Fruit fly (Drosophila melanogaster) whole organism, embryonic: ENCODE measurements around the gene Adat1.

Experiments
- BEAF-32 ChIP-seq: fragments of 200-800 bp; sonication (Bioruptor generic); optimal IDR thresholded peaks from 3 replicates; lab custom pipeline; 2017; ENCODE audit warnings: missing biosample characterization, missing genetic modification characterization, mild to moderate bottlenecking, moderate library complexity, missing genetic modification reagents
- CG11093 ChIP-seq: fragments of 200-800 bp; sonication (Bioruptor generic); IDR thresholded peaks from 3 replicates; pipeline ENCODE4 v1.3.6; 2022; ENCODE audit warnings: missing biosample characterization, missing genetic modification characterization
- CG13287 ChIP-seq: fragments of 200-800 bp; sonication (Bioruptor generic); IDR thresholded peaks from 2 replicates; pipeline ENCODE4 v1.3.6; 2022; ENCODE audit warnings: missing biosample characterization, missing genetic modification characterization; ENCODE audit not compliant: partially characterized antibody
- CG13424 ChIP-seq: fragments of 200-800 bp; sonication (Bioruptor generic); optimal IDR thresholded peaks from 2 replicates; lab custom pipeline; 2019; ENCODE audit warnings: missing biosample characterization, mild to moderate bottlenecking, missing genetic modification characterization, moderate library complexity
- CG14441 ChIP-seq: fragments of 200-800 bp; sonication (Bioruptor generic); IDR thresholded peaks from 2 replicates; pipeline ENCODE4 v1.3.6; 2022; ENCODE audit warnings: missing biosample characterization, missing genetic modification characterization
- CG14710 ChIP-seq: fragments of 200-800 bp; sonication (Bioruptor generic); optimal IDR thresholded peaks from 3 replicates; lab custom pipeline; 2019; ENCODE audit warnings: missing biosample characterization, mild to moderate bottlenecking, missing genetic modification characterization, moderate library complexity
- CG15514 ChIP-seq: fragments of 200-800 bp; sonication (Bioruptor generic); optimal IDR thresholded peaks from 3 replicates; lab custom pipeline; 2017; ENCODE audit warnings: missing biosample characterization, missing genetic modification characterization, mild to moderate bottlenecking, moderate library complexity, missing genetic modification reagents
- CG1602 ChIP-seq: fragments of 200-800 bp; sonication (Bioruptor generic); optimal IDR thresholded peaks from 3 replicates; lab custom pipeline; 2016; ENCODE audit warnings: missing biosample characterization, missing genetic modification characterization
- CG17802 ChIP-seq: fragments of 200-800 bp; sonication (Bioruptor generic); optimal IDR thresholded peaks from 2 replicates; lab custom pipeline; 2018; ENCODE audit warnings: missing biosample characterization, mild to moderate bottlenecking, missing genetic modification characterization, moderate library complexity
- CG2712 ChIP-seq: fragments of 200-800 bp; optimal IDR thresholded peaks from 3 replicates; lab custom pipeline; 2019; ENCODE audit warnings: missing biosample characterization, mild to moderate bottlenecking, missing genetic modification characterization, moderate library complexity
- CG30431 ChIP-seq: fragments of 200-800 bp; sonication (Bioruptor generic); optimal IDR thresholded peaks from 2 replicates; lab custom pipeline; 2017; ENCODE audit warnings: missing biosample characterization, missing genetic modification characterization
- CG31365 ChIP-seq: fragments of 200-800 bp; sonication (Bioruptor generic); optimal IDR thresholded peaks from 2 replicates; lab custom pipeline; 2018; ENCODE audit warnings: missing biosample characterization, mild to moderate bottlenecking, missing genetic modification characterization
- CG31388 ChIP-seq: fragments of 200-800 bp; sonication (Bioruptor generic); optimal IDR thresholded peaks from 2 replicates; lab custom pipeline; 2016; ENCODE audit warnings: missing biosample characterization, missing genetic modification characterization
- CG32532 ChIP-seq: fragments of 200-800 bp; sonication (Bioruptor generic); IDR thresholded peaks from 2 replicates; pipeline ENCODE4 v1.3.6; 2022; ENCODE audit warnings: missing biosample characterization, missing genetic modification characterization
- CG34376 ChIP-seq: fragments of 200-800 bp; sonication (Bioruptor generic); optimal IDR thresholded peaks from 2 replicates; lab custom pipeline; 2018; ENCODE audit warnings: missing biosample characterization, mild to moderate bottlenecking, missing genetic modification characterization
- CG6791 ChIP-seq: fragments of 200-800 bp; sonication (Bioruptor generic); IDR thresholded peaks from 3 replicates; pipeline ENCODE4 v1.3.6; 2022; ENCODE audit warnings: missing biosample characterization, missing genetic modification characterization; ENCODE audit not compliant: partially characterized antibody
- CG6854 ChIP-seq: fragments of 200-800 bp; sonication (Bioruptor generic); optimal IDR thresholded peaks from 3 replicates; lab custom pipeline; 2017; ENCODE audit warnings: missing biosample characterization, mild to moderate bottlenecking, missing genetic modification characterization
- CG7963 ChIP-seq: fragments of 200-800 bp; sonication (Bioruptor generic); IDR thresholded peaks from 3 replicates; pipeline ENCODE4 v1.3.6; 2022; ENCODE audit warnings: missing biosample characterization, missing genetic modification characterization; ENCODE audit not compliant: partially characterized antibody
- CG8359 ChIP-seq: fragments of 200-800 bp; sonication (Bioruptor generic); optimal IDR thresholded peaks from 2 replicates; lab custom pipeline; 2017; ENCODE audit warnings: missing biosample characterization, mild to moderate bottlenecking, missing genetic modification characterization, borderline replicate concordance
- Dbx ChIP-seq: fragments of 200-800 bp; sonication (Bioruptor generic); IDR thresholded peaks from 3 replicates; pipeline ENCODE4 v1.3.6; 2022; ENCODE audit warnings: missing biosample characterization, missing genetic modification characterization
- Doc3 ChIP-seq: fragments of 200-800 bp; sonication (Bioruptor generic); IDR thresholded peaks from 3 replicates; pipeline ENCODE4 v1.3.6; 2022; ENCODE audit warnings: missing biosample characterization, missing genetic modification characterization; ENCODE audit not compliant: partially characterized antibody
- GATAe ChIP-seq: fragments of 200-800 bp; sonication (Bioruptor generic); conservative IDR thresholded peaks from 2 replicates; pipeline ENCODE4 v1.3.6; 2022; ENCODE audit warnings: missing biosample characterization, missing genetic modification characterization
- H2.0 ChIP-seq: fragments of 200-800 bp; sonication (Bioruptor generic); IDR thresholded peaks from 2 replicates; pipeline ENCODE4 v1.3.6; 2022; ENCODE audit warnings: missing biosample characterization, missing genetic modification characterization
- HLH3B ChIP-seq: fragments of 200-800 bp; sonication (Bioruptor generic); IDR thresholded peaks from 2 replicates; pipeline ENCODE4 v1.3.6; 2022; ENCODE audit warnings: missing biosample characterization, missing genetic modification characterization
- MBD-R2 ChIP-seq: fragments of 200-800 bp; sonication (Bioruptor generic); IDR thresholded peaks from 2 replicates; pipeline ENCODE4 v1.3.6; 2022; ENCODE audit warnings: missing biosample characterization, missing genetic modification characterization
- Nf-YA ChIP-seq: fragments of 200-800 bp; sonication (Bioruptor generic); IDR thresholded peaks from 2 replicates; pipeline ENCODE4 v1.3.6; 2022; ENCODE audit warnings: missing biosample characterization, missing genetic modification characterization
- Nf-YC ChIP-seq: fragments of 200-800 bp; optimal IDR thresholded peaks from 3 replicates; lab custom pipeline; 2019; ENCODE audit warnings: missing biosample characterization, mild to moderate bottlenecking, missing genetic modification characterization, moderate library complexity
- Sry-β ChIP-seq: fragments of 200-800 bp; sonication (Bioruptor generic); optimal IDR thresholded peaks from 2 replicates; lab custom pipeline; 2018; ENCODE audit warnings: missing biosample characterization, mild to moderate bottlenecking, missing genetic modification characterization, moderate library complexity
- bbx ChIP-seq: fragments of 200-800 bp; sonication (Bioruptor generic); IDR thresholded peaks from 2 replicates; pipeline ENCODE4 v1.3.6; 2022; ENCODE audit warnings: missing biosample characterization, missing genetic modification characterization; ENCODE audit not compliant: partially characterized antibody
- bigmax ChIP-seq: fragments of 200-800 bp; sonication (Bioruptor generic); optimal IDR thresholded peaks from 2 replicates; lab custom pipeline; 2018; ENCODE audit warnings: missing biosample characterization, mild to moderate bottlenecking, missing genetic modification characterization
- cato ChIP-seq: fragments of 200-800 bp; sonication (Bioruptor generic); optimal IDR thresholded peaks from 2 replicates; lab custom pipeline; 2016; ENCODE audit warnings: missing biosample characterization, missing genetic modification characterization, borderline replicate concordance
- da ChIP-seq: fragments of 200-800 bp; sonication (Bioruptor generic); optimal IDR thresholded peaks from 2 replicates; lab custom pipeline; 2016; ENCODE audit warnings: missing biosample characterization, missing genetic modification characterization
- dimm ChIP-seq: fragments of 200-800 bp; sonication (Bioruptor generic); IDR thresholded peaks from 2 replicates; pipeline ENCODE4 v1.3.6; 2022; ENCODE audit warnings: missing biosample characterization, missing genetic modification characterization
- fd102C ChIP-seq: fragments of 200-800 bp; sonication (Bioruptor generic); optimal IDR thresholded peaks from 2 replicates; lab custom pipeline; 2018; ENCODE audit warnings: missing biosample characterization, mild to moderate bottlenecking, missing genetic modification characterization, moderate library complexity
- fu2 ChIP-seq: fragments of 200-800 bp; sonication (Bioruptor generic); optimal IDR thresholded peaks from 2 replicates; lab custom pipeline; 2016; ENCODE audit warnings: missing biosample characterization, missing genetic modification characterization
- grn ChIP-seq: fragments of 200-800 bp; sonication (Bioruptor generic); optimal IDR thresholded peaks from 3 replicates; lab custom pipeline; 2017; ENCODE audit warnings: missing biosample characterization, missing genetic modification characterization
- hb ChIP-seq: fragments of 200-800 bp; sonication (Bioruptor generic); IDR thresholded peaks from 3 replicates; pipeline ENCODE4 v1.3.6; 2022; ENCODE audit warnings: missing biosample characterization, missing genetic modification characterization; ENCODE audit not compliant: partially characterized antibody
- ind ChIP-seq: fragments of 200-800 bp; sonication (Bioruptor generic); optimal IDR thresholded peaks from 3 replicates; lab custom pipeline; 2016; ENCODE audit warnings: missing biosample characterization, missing genetic modification characterization
- klu ChIP-seq: fragments of 200-800 bp; sonication (Bioruptor generic); IDR thresholded peaks from 2 replicates; pipeline ENCODE4 v1.3.6; 2022; ENCODE audit warnings: missing biosample characterization, missing genetic modification characterization
- knrl ChIP-seq: fragments of 200-800 bp; sonication (Bioruptor generic); IDR thresholded peaks from 3 replicates; pipeline ENCODE4 v1.3.6; 2022; ENCODE audit warnings: missing biosample characterization, missing genetic modification characterization; ENCODE audit not compliant: partially characterized antibody
- pzg ChIP-seq: fragments of 200-800 bp; sonication (Bioruptor generic); optimal IDR thresholded peaks from 3 replicates; lab custom pipeline; 2018; ENCODE audit warnings: missing biosample characterization, mild to moderate bottlenecking, missing genetic modification characterization, moderate library complexity
- sd ChIP-seq: fragments of 200-800 bp; sonication (Bioruptor generic); optimal IDR thresholded peaks from 3 replicates; lab custom pipeline; 2018; ENCODE audit warnings: missing biosample characterization, mild to moderate bottlenecking, missing genetic modification characterization, moderate library complexity
- sens ChIP-seq: fragments of 200-800 bp; sonication (Bioruptor generic); peaks from one replicate; lab custom pipeline; 2016; ENCODE audit warnings: missing biosample characterization, missing genetic modification characterization
- sisA ChIP-seq: fragments of 200-800 bp; sonication (Bioruptor generic); IDR thresholded peaks from 2 replicates; pipeline ENCODE4 v1.3.6; 2022; ENCODE audit warnings: missing biosample characterization, missing genetic modification characterization
- ssp ChIP-seq: fragments of 200-800 bp; sonication (Bioruptor generic); IDR thresholded peaks from 2 replicates; pipeline ENCODE4 v1.3.6; 2022; ENCODE audit warnings: missing biosample characterization, missing genetic modification characterization
- sug ChIP-seq: fragments of 200-800 bp; optimal IDR thresholded peaks from 2 replicates; lab custom pipeline; 2019; ENCODE audit warnings: missing biosample characterization, mild to moderate bottlenecking, missing genetic modification characterization, moderate library complexity
- tin ChIP-seq: fragments of 200-800 bp; sonication (Bioruptor generic); optimal IDR thresholded peaks from 3 replicates; lab custom pipeline; 2016; ENCODE audit warnings: missing biosample characterization, missing genetic modification characterization
- vvl ChIP-seq: fragments of 200-800 bp; sonication (Bioruptor generic); IDR thresholded peaks from 2 replicates; pipeline ENCODE4 v1.3.6; 2022; ENCODE audit warnings: missing biosample characterization, missing genetic modification characterization

Gene Adat1

dm6 chr2L:13784155-13784681, 27.1 kb downstream of the Adat1 start, which contains the start of gene CG16890 (continued):
- TF ChIP-seq grn, result peak; percentile 28
- no peak for TF ChIP-seq bigmax (GFP tag; lab: Kevin White, UChicago)
- TF ChIP-seq CG6854 (GFP tag; lab: Kevin White, UChicago), result no peak
- no peak for TF ChIP-seq CG17802 (tag; lab: Kevin White, UChicago)
- no peak for TF ChIP-seq cato (GFP tag; lab: Kevin White, UChicago)
- peak; percentile 17 for TF ChIP-seq CG15514
- 0 out of 3 replicates have a peak, but pooled peaks have one; percentile 36 for TF ChIP-seq CG7963 (GFP tag; lab: Robert Waterston, UW)
- no peak for TF ChIP-seq vvl (GFP tag; lab: Robert Waterston, UW)
- no peak for TF ChIP-seq CG11093
- no peak for TF ChIP-seq CG31388
- TF ChIP-seq tin (GFP tag; lab: Kevin White, UChicago), result no peak
- TF ChIP-seq CG8359 (GFP tag; lab: Kevin White, UChicago), result no peak
- TF ChIP-seq MBD-R2, result 0 out of 2 replicates have a peak, but pooled peaks have one; percentile 54
- peak; percentile 50; the same call in 1 of the 3 replicates for TF ChIP-seq CG6791 (GFP tag; lab: Robert Waterston, UW)
- no peak for TF ChIP-seq sens (GFP tag; lab: Kevin White, UChicago)
- no peak for TF ChIP-seq Dbx
- TF ChIP-seq CG30431, result no peak
- no peak for TF ChIP-seq klu (GFP tag; lab: Robert Waterston, UW)
- TF ChIP-seq dimm (GFP tag; lab: Robert Waterston, UW), result no peak
- TF ChIP-seq da (GFP tag; lab: Kevin White, UChicago), result no peak
- peak; percentile 73 for TF ChIP-seq CG34376 (GFP tag; lab: Kevin White, UChicago)
- no peak for TF ChIP-seq H2.0 (GFP tag; lab: Robert Waterston, UW)
- TF ChIP-seq pzg (GFP tag; lab: Kevin White, UChicago), result peak; percentile 7
- TF ChIP-seq CG1602 (GFP tag; lab: Kevin White, UChicago), result no peak
- TF ChIP-seq Doc3, result 0 out of 3 replicates have a peak, but pooled peaks have one; percentile 27
- TF ChIP-seq GATAe, result peak; percentile 65
- TF ChIP-seq bbx (GFP tag; lab: Robert Waterston, UW), result 0 out of 2 replicates have a peak, but pooled peaks have one; percentile 41
- TF ChIP-seq knrl (GFP tag; lab: Robert Waterston, UW), result 0 out of 3 replicates have a peak, but pooled peaks have one; percentile 6
- TF ChIP-seq CG31365 (tag; lab: Kevin White, UChicago), result no peak
- no peak for TF ChIP-seq HLH3B (GFP tag; lab: Robert Waterston, UW)
- no peak for TF ChIP-seq ssp
- peak; percentile 11 for TF ChIP-seq fu2 (GFP tag; lab: Kevin White, UChicago)
- TF ChIP-seq sug (tag; lab: Kevin White, UChicago), result peak; percentile 36
- no peak for TF ChIP-seq sisA
- TF ChIP-seq, all 482 proteins: peak for 24

dm6 chr2L:13783264-13784154, 27.8 kb downstream of the Adat1 start, which contains the start of gene Eato:
Gene Eato (plus strand): TSS chr2L:13784084.
- TF ChIP-seq Sry-β (GFP tag; lab: Kevin White, UChicago) (peak; percentile 81), CG14710 (tag; lab: Kevin White, UChicago) (peak; percentile 30), hb (peak; percentile 52; the same call in 1 of the 3 replicates), CG13287 (peak; percentile 72), Doc3 (no peak; the same call in 2 of the 3 replicates), BEAF-32 (GFP tag; lab: Kevin White, UChicago) (peak; percentile 66), CG32532 (peak; percentile 36; the same call in 1 of the 2 replicates), CG13424 (tag; lab: Kevin White, UChicago) (peak; percentile 16), Nf-YA (no peak), CG2712 (tag; lab: Kevin White, UChicago) (peak; percentile 27), fd102C (no peak), ind (peak; percentile 7), CG14441 (peak; percentile 12; the same call in 1 of the 2 replicates), Nf-YC (tag; lab: Kevin White, UChicago) (peak; percentile 36), sd (tag; lab: Kevin White, UChicago) (peak; percentile 23), CG17802 (tag; lab: Kevin White, UChicago) (peak; percentile 35)
